Worm (Caenorhabditis elegans): ENCODE results near the gene F10G7.12.

DNA sequence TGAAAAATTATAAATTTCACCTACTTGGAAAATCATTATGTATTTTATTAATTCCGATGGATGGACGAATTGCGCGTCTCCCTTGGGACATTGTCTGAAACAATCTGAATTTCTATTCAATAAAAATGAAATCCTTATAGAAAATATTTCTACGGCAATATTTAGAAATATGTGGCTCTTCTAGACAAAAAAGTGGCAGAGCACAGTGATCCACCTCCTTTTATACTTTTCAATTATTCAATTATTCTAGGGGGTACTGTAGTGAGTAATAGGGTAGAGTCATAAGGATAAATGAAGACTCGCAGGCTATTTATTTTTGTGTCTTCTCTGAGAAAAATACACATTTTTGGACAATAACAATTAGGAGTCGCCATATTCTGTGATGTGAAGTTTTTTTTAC is 26.4 kb upstream of the F10G7.12 start, which contains the start of gene T05A7.12:
- TF ChIP-seq D2030.7 (GFP tag; IDR thresholded peaks at IDR 0.05), result no peak
- TF ChIP-seq K11D2.4 (GFP tag; IDR thresholded peaks at IDR 0.05), result no peak
- no peak for TF ChIP-seq C17E4.6 (GFP tag; IDR thresholded peaks at IDR 0.05)
- no peak for TF ChIP-seq ztf-25 (GFP tag; IDR thresholded peaks at IDR 0.05)
- TF ChIP-seq pha-4 (tag; optimal IDR thresholded peaks at IDR 0.05), result no peak
- TF ChIP-seq snpc-4 (GFP tag; optimal IDR thresholded peaks at IDR 0.05), result no peak
- no peak for TF ChIP-seq snpc-4 (tag; optimal IDR thresholded peaks at IDR 0.05)
- no peak for TF ChIP-seq aptf-3 (GFP tag; IDR thresholded peaks at IDR 0.05)
- TF ChIP-seq let-526 (GFP tag; IDR thresholded peaks at IDR 0.05), result no peak
- no peak for TF ChIP-seq dpl-1 (GFP tag; optimal IDR thresholded peaks at IDR 0.05)
- no peak for TF ChIP-seq K12H6.12 (tag; optimal IDR thresholded peaks at IDR 0.05)
- no peak for TF ChIP-seq unc-62 (GFP tag; optimal IDR thresholded peaks at IDR 0.05)
